Fruit fly (Drosophila melanogaster) whole organism, embryonic: Measurements from ENCODE around the gene SuUR.

Source experiments
- Asciz ChIP-seq: fragments of 200-800 bp; sonication (Bioruptor generic); optimal IDR thresholded peaks from 2 replicates; lab custom pipeline; 2017; ENCODE audit warnings: missing biosample characterization, mild to moderate bottlenecking, missing genetic modification characterization, missing genetic modification reagents
- Awh ChIP-seq: fragments of 200-800 bp; sonication (Bioruptor generic); IDR thresholded peaks from 2 replicates; pipeline ENCODE4, ENCODE4 v1.3.6; 2022; ENCODE audit warnings: missing biosample characterization, missing genetic modification characterization
- CG10431 ChIP-seq: fragments of 200-800 bp; sonication (Bioruptor generic); optimal IDR thresholded peaks from 3 replicates; lab custom pipeline; 2018; ENCODE audit warnings: missing biosample characterization, mild to moderate bottlenecking, missing genetic modification characterization
- CG10565 ChIP-seq: fragments of 200-800 bp; sonication (Bioruptor generic); optimal IDR thresholded peaks from 3 replicates; lab custom pipeline; 2016; ENCODE audit warnings: missing biosample characterization, mild to moderate bottlenecking, missing genetic modification characterization
- CG12659 ChIP-seq: fragments of 200-800 bp; sonication (Bioruptor generic); optimal IDR thresholded peaks from 3 replicates; lab custom pipeline; 2017; ENCODE audit warnings: mild to moderate bottlenecking, missing biosample characterization, missing genetic modification reagents, missing genetic modification characterization
- CG12769 ChIP-seq: fragments of 200-800 bp; sonication (Bioruptor generic); optimal IDR thresholded peaks from 2 replicates; lab custom pipeline; 2019; ENCODE audit warnings: missing biosample characterization, mild to moderate bottlenecking, missing genetic modification characterization, moderate library complexity
- CG13123 ChIP-seq: fragments of 200-800 bp; sonication (Bioruptor generic); optimal IDR thresholded peaks from 2 replicates; lab custom pipeline; 2016; ENCODE audit warnings: missing biosample characterization, missing genetic modification characterization
- CG13287 ChIP-seq: fragments of 200-800 bp; sonication (Bioruptor generic); IDR thresholded peaks from 2 replicates; pipeline ENCODE4 v1.3.6; 2022; ENCODE audit warnings: missing biosample characterization, missing genetic modification characterization; ENCODE audit not compliant: partially characterized antibody
- CG13424 ChIP-seq: fragments of 200-800 bp; sonication (Bioruptor generic); optimal IDR thresholded peaks from 2 replicates; lab custom pipeline; 2019; ENCODE audit warnings: missing biosample characterization, mild to moderate bottlenecking, missing genetic modification characterization, moderate library complexity
- CG15011 ChIP-seq: fragments of 200-800 bp; sonication (Bioruptor generic); optimal IDR thresholded peaks from 3 replicates; lab custom pipeline; 2018; ENCODE audit warnings: missing biosample characterization, mild to moderate bottlenecking, missing genetic modification characterization
- CG15514 ChIP-seq: fragments of 200-800 bp; sonication (Bioruptor generic); optimal IDR thresholded peaks from 3 replicates; lab custom pipeline; 2017; ENCODE audit warnings: missing biosample characterization, missing genetic modification characterization, mild to moderate bottlenecking, moderate library complexity, missing genetic modification reagents
- CG16813 ChIP-seq: fragments of 200-800 bp; sonication (Bioruptor generic); IDR thresholded peaks from 3 replicates; pipeline ENCODE4 v1.3.6; 2022; ENCODE audit warnings: missing biosample characterization, missing genetic modification characterization; ENCODE audit not compliant: partially characterized antibody
- CG17361 ChIP-seq: fragments of 200-800 bp; sonication (Bioruptor generic); IDR thresholded peaks from 3 replicates; pipeline ENCODE4 v1.3.6; 2022; ENCODE audit warnings: missing biosample characterization, missing genetic modification characterization
- CG30020 ChIP-seq: fragments of 200-800 bp; optimal IDR thresholded peaks from 2 replicates; lab custom pipeline; 2019; ENCODE audit warnings: missing biosample characterization, mild to moderate bottlenecking, missing genetic modification characterization, moderate library complexity
- CG33213 ChIP-seq: fragments of 200-800 bp; sonication (Bioruptor generic); optimal IDR thresholded peaks from 3 replicates; lab custom pipeline; 2016; ENCODE audit warnings: missing biosample characterization, missing genetic modification characterization
- CG3995 ChIP-seq: fragments of 200-800 bp; sonication (Bioruptor generic); optimal IDR thresholded peaks from 3 replicates; lab custom pipeline; 2016; ENCODE audit warnings: missing biosample characterization, missing genetic modification characterization
- CG4617 ChIP-seq: fragments of 200-800 bp; sonication (Bioruptor generic); optimal IDR thresholded peaks from 3 replicates; lab custom pipeline; 2016; ENCODE audit warnings: missing biosample characterization, missing genetic modification characterization, borderline replicate concordance
- CG4854 ChIP-seq: fragments of 200-800 bp; sonication (Bioruptor generic); optimal IDR thresholded peaks from 2 replicates; lab custom pipeline; 2016; ENCODE audit warnings: missing biosample characterization, missing genetic modification characterization, inconsistent platforms
- CG7271 ChIP-seq: fragments of 200-800 bp; sonication (Bioruptor generic); optimal IDR thresholded peaks from 2 replicates; lab custom pipeline; 2018; ENCODE audit warnings: missing biosample characterization, mild to moderate bottlenecking, missing genetic modification characterization, moderate library complexity
- CG8765 ChIP-seq: fragments of 200-800 bp; sonication (Bioruptor generic); IDR thresholded peaks from 2 replicates; pipeline ENCODE4 v1.3.6; 2022; ENCODE audit warnings: missing biosample characterization, missing genetic modification characterization
- CTCF ChIP-seq: fragments of 200-800 bp; sonication (Bioruptor generic); optimal IDR thresholded peaks from 2 replicates; lab custom pipeline; 2017; ENCODE audit warnings: missing biosample characterization, mild to moderate bottlenecking, missing genetic modification characterization, moderate library complexity
- Dbx ChIP-seq: fragments of 200-800 bp; sonication (Bioruptor generic); IDR thresholded peaks from 3 replicates; pipeline ENCODE4 v1.3.6; 2022; ENCODE audit warnings: missing biosample characterization, missing genetic modification characterization
- Fer3 ChIP-seq: fragments of 200-800 bp; sonication (Bioruptor generic); optimal IDR thresholded peaks from 2 replicates; lab custom pipeline; 2018; ENCODE audit warnings: missing biosample characterization, mild to moderate bottlenecking, missing genetic modification characterization, moderate library complexity
- HHEX ChIP-seq: fragments of 200-800 bp; sonication (Bioruptor generic); optimal IDR thresholded peaks from 3 replicates; lab custom pipeline; 2017; ENCODE audit warnings: missing biosample characterization, mild to moderate bottlenecking, missing genetic modification characterization, missing genetic modification reagents
- HLH3B ChIP-seq: fragments of 200-800 bp; sonication (Bioruptor generic); IDR thresholded peaks from 2 replicates; pipeline ENCODE4 v1.3.6; 2022; ENCODE audit warnings: missing biosample characterization, missing genetic modification characterization
- Hey ChIP-seq: fragments of 200-800 bp; sonication (Bioruptor generic); optimal IDR thresholded peaks from 3 replicates; lab custom pipeline; 2018; ENCODE audit warnings: missing biosample characterization, mild to moderate bottlenecking, missing genetic modification characterization
- Hmr ChIP-seq: fragments of 200-800 bp; sonication (Bioruptor generic); optimal IDR thresholded peaks from 3 replicates; lab custom pipeline; 2017; ENCODE audit warnings: mild to moderate bottlenecking, missing biosample characterization, missing genetic modification reagents, missing genetic modification characterization
- Mad ChIP-seq: fragments of 200-800 bp; sonication (Bioruptor generic); optimal IDR thresholded peaks from 2 replicates; lab custom pipeline; 2016; ENCODE audit warnings: missing biosample characterization, missing genetic modification characterization
- Nf-YC ChIP-seq: fragments of 200-800 bp; optimal IDR thresholded peaks from 3 replicates; lab custom pipeline; 2019; ENCODE audit warnings: missing biosample characterization, mild to moderate bottlenecking, missing genetic modification characterization, moderate library complexity
- Six4 ChIP-seq: fragments of 200-800 bp; sonication (Bioruptor generic); optimal IDR thresholded peaks from 2 replicates; lab custom pipeline; 2016; ENCODE audit warnings: missing biosample characterization, missing genetic modification characterization
- Sox102F ChIP-seq: fragments of 200-800 bp; sonication (Bioruptor generic); optimal IDR thresholded peaks from 2 replicates; lab custom pipeline; 2018; ENCODE audit warnings: missing biosample characterization, mild to moderate bottlenecking, missing genetic modification characterization, moderate library complexity
- abd-A ChIP-seq: fragments of 200-800 bp; sonication (Bioruptor generic); optimal IDR thresholded peaks from 3 replicates; lab custom pipeline; 2019; ENCODE audit warnings: missing biosample characterization, mild to moderate bottlenecking, missing genetic modification characterization, moderate library complexity
- ac ChIP-seq: fragments of 200-800 bp; sonication (Bioruptor generic); optimal IDR thresholded peaks from 3 replicates; lab custom pipeline; 2017; ENCODE audit warnings: missing biosample characterization, mild to moderate bottlenecking, missing genetic modification characterization
- caup ChIP-seq: fragments of 200-800 bp; sonication (Bioruptor generic); optimal IDR thresholded peaks from 3 replicates; lab custom pipeline; 2017; ENCODE audit warnings: missing biosample characterization, mild to moderate bottlenecking, missing genetic modification characterization, moderate library complexity; ENCODE audit not compliant: severe bottlenecking
- en ChIP-seq: fragments of 200-800 bp; sonication (Bioruptor generic); optimal IDR thresholded peaks from 2 replicates; lab custom pipeline; 2016; ENCODE audit warnings: missing biosample characterization, missing genetic modification characterization
- exex ChIP-seq: fragments of 200-800 bp; sonication (Bioruptor generic); optimal IDR thresholded peaks from 4 replicates; lab custom pipeline; 2018; ENCODE audit warnings: missing biosample characterization, mild to moderate bottlenecking, missing genetic modification characterization, moderate library complexity
- fd3F ChIP-seq: fragments of 200-800 bp; sonication (Bioruptor generic); optimal IDR thresholded peaks from 2 replicates; lab custom pipeline; 2018; ENCODE audit warnings: missing biosample characterization, mild to moderate bottlenecking, missing genetic modification characterization, moderate library complexity
- fd64A ChIP-seq: fragments of 200-800 bp; sonication (Bioruptor generic); optimal IDR thresholded peaks from 3 replicates; lab custom pipeline; 2018; ENCODE audit warnings: missing biosample characterization, mild to moderate bottlenecking, missing genetic modification characterization
- klu ChIP-seq: fragments of 200-800 bp; sonication (Bioruptor generic); IDR thresholded peaks from 2 replicates; pipeline ENCODE4 v1.3.6; 2022; ENCODE audit warnings: missing biosample characterization, missing genetic modification characterization
- odd ChIP-seq: fragments of 200-800 bp; sonication (Bioruptor generic); optimal IDR thresholded peaks from 2 replicates; lab custom pipeline; 2017; ENCODE audit warnings: missing biosample characterization, mild to moderate bottlenecking, missing genetic modification characterization
- onecut ChIP-seq: fragments of 200-800 bp; sonication (Bioruptor generic); IDR thresholded peaks from 2 replicates; pipeline ENCODE4 v1.3.6; 2022; ENCODE audit warnings: missing biosample characterization, missing genetic modification characterization
- pan ChIP-seq, 4 experiments: fragments of >200 bp in 3 of 4; fragments of 200-800 bp in 1 of 4; sonication (Bioruptor generic) in 1 of 4; optimal IDR thresholded peaks in 3 of 4; IDR thresholded peaks in 1 of 4; 2 replicates each; pipeline versions ENCODE4 v1.3.6 to Lab custom; 2017 to 2022; ENCODE audit warnings: missing biosample characterization in 2 of 4, missing genetic modification characterization in 2 of 4, mixed read lengths in 1 of 4
- pfk ChIP-seq: fragments of 200-800 bp; sonication (Bioruptor generic); optimal IDR thresholded peaks from 2 replicates; lab custom pipeline; 2018; ENCODE audit warnings: missing biosample characterization, mild to moderate bottlenecking, missing genetic modification characterization, moderate library complexity
- phol ChIP-seq: fragments of 200-800 bp; sonication (Bioruptor generic); optimal IDR thresholded peaks from 3 replicates; lab custom pipeline; 2018; ENCODE audit warnings: missing biosample characterization, mild to moderate bottlenecking, missing genetic modification characterization, moderate library complexity
- repo ChIP-seq: fragments of 200-800 bp; sonication (Bioruptor generic); optimal IDR thresholded peaks from 2 replicates; lab custom pipeline; 2016; ENCODE audit warnings: missing biosample characterization, missing genetic modification characterization
- seq ChIP-seq: fragments of 200-800 bp; sonication (Bioruptor generic); IDR thresholded peaks from 2 replicates; pipeline ENCODE4 v1.3.6; 2022; ENCODE audit warnings: missing biosample characterization, missing genetic modification characterization
- shn ChIP-seq: fragments of 200-800 bp; sonication (Bioruptor generic); optimal IDR thresholded peaks from 3 replicates; lab custom pipeline; 2016; ENCODE audit warnings: missing biosample characterization, missing genetic modification characterization
- usp ChIP-seq: fragments of >200 bp; optimal IDR thresholded peaks from 2 replicates; lab custom pipeline; 2017; ENCODE audit warnings: missing biosample characterization, missing genetic modification characterization
- vvl ChIP-seq: fragments of 200-800 bp; sonication (Bioruptor generic); IDR thresholded peaks from 2 replicates; pipeline ENCODE4 v1.3.6; 2022; ENCODE audit warnings: missing biosample characterization, missing genetic modification characterization
- wek ChIP-seq: fragments of 200-800 bp; sonication (Bioruptor generic); optimal IDR thresholded peaks from 3 replicates; lab custom pipeline; 2018; ENCODE audit warnings: missing biosample characterization, mild to moderate bottlenecking, missing genetic modification characterization, moderate library complexity

The SuUR gene

DNA sequence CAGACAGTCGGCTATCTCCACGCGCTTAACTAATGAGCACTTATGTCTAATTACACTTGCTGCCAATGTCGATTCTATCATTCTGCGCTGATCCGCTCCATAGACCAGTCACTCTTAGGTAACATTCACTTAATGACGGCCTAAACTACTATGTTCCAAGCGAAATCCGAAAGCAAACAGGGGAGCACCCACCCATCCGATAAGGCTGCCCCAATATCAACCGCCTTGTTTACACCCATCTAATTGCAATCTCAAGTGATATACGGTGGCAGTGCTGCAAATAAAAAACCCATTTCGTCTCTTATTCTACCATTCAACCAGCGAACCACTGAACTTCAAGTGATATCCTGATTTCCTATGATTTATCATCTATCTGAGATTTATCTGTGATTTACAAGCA lies 15.4 kb upstream of the SuUR start (continued):
- TF ChIP-seq CG15514 (peak; percentile 72), fd3F (peak; percentile 18), CG30020 (tag; lab: Kevin White, UChicago) (no peak), shn (no peak), en (GFP tag; lab: Kevin White, UChicago) (no peak), HHEX (GFP tag; lab: Kevin White, UChicago) (peak; percentile 70), Hey (tag; lab: Kevin White, UChicago) (peak; percentile 64), pan (optimal IDR thresholded peaks at IDR 0.05; lab: Kevin White, UChicago) (no peak), pan (GFP tag; optimal IDR thresholded peaks at IDR 0.05 in 1 of 2, IDR thresholded peaks at IDR 0.05 in 1 of 2) (no peak), CG13123 (no peak), CG12769 (peak; percentile 54), onecut (GFP tag; lab: Robert Waterston, UW) (no peak), fd64A (GFP tag; lab: Kevin White, UChicago) (peak; percentile 18), CG13287 (GFP tag; lab: Robert Waterston, UW) (no peak), klu (GFP tag; lab: Robert Waterston, UW) (no peak), Mad (GFP tag; lab: Kevin White, UChicago) (no peak), Fer3 (tag; lab: Kevin White, UChicago) (peak; percentile 31), Awh (peak; percentile 23; the same call in 1 of the 2 replicates), phol (tag; lab: Kevin White, UChicago) (no peak), CG12659 (peak; percentile 24), wek (GFP tag; lab: Kevin White, UChicago) (peak; percentile 37), CG4854 (no peak), HLH3B (GFP tag; lab: Robert Waterston, UW) (no peak), CG7271 (tag; lab: Kevin White, UChicago) (no peak), Dbx (0 out of 3 replicates have a peak, but pooled peaks have one; percentile 47), CG8765 (no peak), Asciz (GFP tag; lab: Kevin White, UChicago) (peak; percentile 34), CG16813 (GFP tag; lab: Robert Waterston, UW) (no peak), repo (GFP tag; lab: Kevin White, UChicago) (no peak), CG10431 (GFP tag; lab: Kevin White, UChicago) (no peak), exex (tag; lab: Kevin White, UChicago) (peak; percentile 91), seq (GFP tag; lab: Robert Waterston, UW) (no peak), Six4 (GFP tag; lab: Kevin White, UChicago) (no peak), CG3995 (peak; percentile 4), Hmr (GFP tag; lab: Kevin White, UChicago) (peak; percentile 62), usp (GFP tag; lab: Kevin White, UChicago) (no peak), CG4617 (GFP tag; lab: Kevin White, UChicago) (no peak), vvl (GFP tag; lab: Robert Waterston, UW) (no peak), CG33213 (GFP tag; lab: Kevin White, UChicago) (no peak), ac (no peak), CTCF (GFP tag; lab: Kevin White, UChicago) (no peak), CG15011 (peak; percentile 32), pfk (GFP tag; lab: Kevin White, UChicago) (peak; percentile 28), abd-A (tag; lab: Kevin White, UChicago) (no peak), CG17361 (GFP tag; lab: Robert Waterston, UW) (no peak), caup (GFP tag; lab: Kevin White, UChicago) (peak; percentile 70), Sox102F (GFP tag; lab: Kevin White, UChicago) (no peak), CG13424 (tag; lab: Kevin White, UChicago) (no peak), CG10565 (GFP tag; lab: Kevin White, UChicago) (no peak), Nf-YC (tag; lab: Kevin White, UChicago) (peak; percentile 51), odd (GFP tag; lab: Kevin White, UChicago) (peak; percentile 29)
